Fruit fly (Drosophila melanogaster) whole organism, embryonic: Measurements from ENCODE around the gene atl.

Source experiments
- Abd-B ChIP-seq: fragments of 200-800 bp; sonication (Bioruptor generic); optimal IDR thresholded peaks from 2 replicates; lab custom pipeline; 2018; ENCODE audit warnings: missing biosample characterization, mild to moderate bottlenecking, missing genetic modification characterization, moderate library complexity
- Asciz ChIP-seq: fragments of 200-800 bp; sonication (Bioruptor generic); optimal IDR thresholded peaks from 2 replicates; lab custom pipeline; 2017; ENCODE audit warnings: missing biosample characterization, mild to moderate bottlenecking, missing genetic modification characterization, missing genetic modification reagents
- Bgb ChIP-seq: fragments of 200-800 bp; sonication (Bioruptor generic); IDR thresholded peaks from 2 replicates; pipeline ENCODE4 v1.3.6; 2022; ENCODE audit warnings: missing biosample characterization, missing genetic modification characterization; ENCODE audit not compliant: partially characterized antibody
- CG11247 ChIP-seq: fragments of 200-800 bp; sonication (Bioruptor generic); IDR thresholded peaks from 2 replicates; pipeline ENCODE4 v1.3.6; 2022; ENCODE audit warnings: missing biosample characterization, missing genetic modification characterization
- CG11504 ChIP-seq: fragments of 200-800 bp; sonication (Bioruptor generic); optimal IDR thresholded peaks from 3 replicates; lab custom pipeline; 2019; ENCODE audit warnings: missing biosample characterization, mild to moderate bottlenecking, missing genetic modification characterization, moderate library complexity
- CG1233 ChIP-seq: fragments of 200-800 bp; sonication (Bioruptor generic); optimal IDR thresholded peaks from 4 replicates; lab custom pipeline; 2018; ENCODE audit warnings: missing biosample characterization, mild to moderate bottlenecking, missing genetic modification characterization
- CG12942 ChIP-seq: fragments of 200-800 bp; sonication (Bioruptor generic); optimal IDR thresholded peaks from 3 replicates; lab custom pipeline; 2016; ENCODE audit warnings: missing biosample characterization, missing genetic modification characterization
- CG13123 ChIP-seq: fragments of 200-800 bp; sonication (Bioruptor generic); optimal IDR thresholded peaks from 2 replicates; lab custom pipeline; 2016; ENCODE audit warnings: missing biosample characterization, missing genetic modification characterization
- CG14050 ChIP-seq: fragments of 200-800 bp; sonication (Bioruptor generic); IDR thresholded peaks from 3 replicates; pipeline ENCODE4 v1.3.6; 2022; ENCODE audit warnings: missing biosample characterization, missing genetic modification characterization
- CG14710 ChIP-seq: fragments of 200-800 bp; sonication (Bioruptor generic); optimal IDR thresholded peaks from 3 replicates; lab custom pipeline; 2019; ENCODE audit warnings: missing biosample characterization, mild to moderate bottlenecking, missing genetic modification characterization, moderate library complexity
- CG17186 ChIP-seq: fragments of 200-800 bp; sonication (Bioruptor generic); optimal IDR thresholded peaks from 3 replicates; lab custom pipeline; 2017; ENCODE audit warnings: missing biosample characterization, missing genetic modification reagents, missing genetic modification characterization
- CG2129 ChIP-seq: fragments of 200-800 bp; sonication (Bioruptor generic); IDR thresholded peaks from 2 replicates; pipeline ENCODE4 v1.3.6; 2022; ENCODE audit warnings: missing biosample characterization, missing genetic modification characterization; ENCODE audit not compliant: partially characterized antibody
- CG2678 ChIP-seq: fragments of 200-800 bp; sonication (Bioruptor generic); optimal IDR thresholded peaks from 3 replicates; lab custom pipeline; 2019; ENCODE audit warnings: missing biosample characterization, mild to moderate bottlenecking, missing genetic modification characterization, moderate library complexity
- CG32532 ChIP-seq: fragments of 200-800 bp; sonication (Bioruptor generic); IDR thresholded peaks from 2 replicates; pipeline ENCODE4 v1.3.6; 2022; ENCODE audit warnings: missing biosample characterization, missing genetic modification characterization
- CG3281 ChIP-seq: fragments of 200-800 bp; sonication (Bioruptor generic); optimal IDR thresholded peaks from 3 replicates; lab custom pipeline; 2017; ENCODE audit warnings: missing biosample characterization, mild to moderate bottlenecking, missing genetic modification characterization
- CG33557 ChIP-seq: fragments of 200-800 bp; sonication (Bioruptor generic); optimal IDR thresholded peaks from 2 replicates; lab custom pipeline; 2019; ENCODE audit warnings: missing biosample characterization, mild to moderate bottlenecking, missing genetic modification characterization, moderate library complexity
- CG3995 ChIP-seq: fragments of 200-800 bp; sonication (Bioruptor generic); optimal IDR thresholded peaks from 3 replicates; lab custom pipeline; 2016; ENCODE audit warnings: missing biosample characterization, missing genetic modification characterization
- CG6683 ChIP-seq: fragments of 200-800 bp; sonication (Bioruptor generic); optimal IDR thresholded peaks from 2 replicates; lab custom pipeline; 2017; ENCODE audit warnings: missing biosample characterization, mild to moderate bottlenecking, missing genetic modification characterization, missing genetic modification reagents
- CG7745 ChIP-seq: fragments of 200-800 bp; sonication (Bioruptor generic); optimal IDR thresholded peaks from 2 replicates; lab custom pipeline; 2018; ENCODE audit warnings: missing biosample characterization, mild to moderate bottlenecking, missing genetic modification characterization, moderate library complexity
- CG7839 ChIP-seq: fragments of 200-800 bp; sonication (Bioruptor generic); optimal IDR thresholded peaks from 3 replicates; lab custom pipeline; 2018; ENCODE audit warnings: missing biosample characterization, mild to moderate bottlenecking, missing genetic modification characterization, moderate library complexity
- CHES-1-like ChIP-seq: fragments of 200-800 bp; sonication (Bioruptor generic); optimal IDR thresholded peaks from 2 replicates; lab custom pipeline; 2016; ENCODE audit warnings: missing biosample characterization, missing genetic modification characterization
- CrebB ChIP-seq: fragments of 200-800 bp; sonication (Bioruptor generic); optimal IDR thresholded peaks from 3 replicates; lab custom pipeline; 2018; ENCODE audit warnings: missing biosample characterization, mild to moderate bottlenecking, missing genetic modification characterization
- Dip3 ChIP-seq: fragments of 200-800 bp; sonication (Bioruptor generic); optimal IDR thresholded peaks from 3 replicates; lab custom pipeline; 2016; ENCODE audit warnings: missing biosample characterization, missing genetic modification characterization
- Hr51 ChIP-seq, 2 experiments: fragments of 200-800 bp; sonication (Bioruptor generic); optimal IDR thresholded peaks; 2 replicates in 1 of 2; 3 replicates in 1 of 2; lab custom pipeline; 2016 to 2018; ENCODE audit warnings: missing biosample characterization in 2 of 2, missing genetic modification characterization in 2 of 2, mild to moderate bottlenecking in 1 of 2, moderate library complexity in 1 of 2
- MESR4 ChIP-seq: fragments of 200-800 bp; sonication (Bioruptor generic); optimal IDR thresholded peaks from 2 replicates; lab custom pipeline; 2018; ENCODE audit warnings: missing biosample characterization, mild to moderate bottlenecking, missing genetic modification characterization, moderate library complexity
- Meics ChIP-seq: fragments of 200-800 bp; sonication (Bioruptor generic); optimal IDR thresholded peaks from 2 replicates; lab custom pipeline; 2017; ENCODE audit warnings: missing biosample characterization, mild to moderate bottlenecking, missing genetic modification characterization
- Nf-YC ChIP-seq: fragments of 200-800 bp; optimal IDR thresholded peaks from 3 replicates; lab custom pipeline; 2019; ENCODE audit warnings: missing biosample characterization, mild to moderate bottlenecking, missing genetic modification characterization, moderate library complexity
- Oaz ChIP-seq: fragments of 200-800 bp; sonication (Bioruptor generic); IDR thresholded peaks from 2 replicates; pipeline ENCODE4 v1.3.6; 2022; ENCODE audit warnings: missing biosample characterization, missing genetic modification characterization
- Sry-δ ChIP-seq: fragments of 200-800 bp; sonication (Bioruptor generic); optimal IDR thresholded peaks from 2 replicates; lab custom pipeline; 2016; ENCODE audit warnings: missing biosample characterization, missing genetic modification characterization
- Trl ChIP-seq, 3 experiments: fragments of >200 bp in 2 of 3; fragments of 200-800 bp in 1 of 3; sonication (Bioruptor generic) in 1 of 3; optimal IDR thresholded peaks; 2 replicates in 1 of 3; 3 replicates in 2 of 3; lab custom pipeline; 2016 to 2017; ENCODE audit warnings: missing biosample characterization in 1 of 3, missing genetic modification characterization in 1 of 3
- Vsx1 ChIP-seq: fragments of 200-800 bp; sonication (Bioruptor generic); optimal IDR thresholded peaks from 2 replicates; lab custom pipeline; 2017; ENCODE audit warnings: missing biosample characterization, mild to moderate bottlenecking, missing genetic modification characterization, missing genetic modification reagents
- al ChIP-seq: fragments of 200-800 bp; sonication (Bioruptor generic); IDR thresholded peaks from 2 replicates; pipeline ENCODE4 v1.3.6; 2022; ENCODE audit warnings: missing biosample characterization, missing genetic modification characterization
- ash1 ChIP-seq: fragments of 200-800 bp; sonication (Bioruptor generic); optimal IDR thresholded peaks from 2 replicates; lab custom pipeline; 2018; ENCODE audit warnings: missing biosample characterization, mild to moderate bottlenecking, missing genetic modification characterization
- bbx ChIP-seq: fragments of 200-800 bp; sonication (Bioruptor generic); IDR thresholded peaks from 2 replicates; pipeline ENCODE4 v1.3.6; 2022; ENCODE audit warnings: missing biosample characterization, missing genetic modification characterization; ENCODE audit not compliant: partially characterized antibody
- dpn ChIP-seq, 2 experiments: fragments of 200-800 bp; sonication (Bioruptor generic); optimal IDR thresholded peaks; 3 replicates each; lab custom pipeline; 2016; ENCODE audit warnings: missing biosample characterization in 2 of 2, missing genetic modification characterization in 2 of 2
- ems ChIP-seq: fragments of 200-800 bp; sonication (Bioruptor generic); optimal IDR thresholded peaks from 3 replicates; lab custom pipeline; 2016; ENCODE audit warnings: missing biosample characterization, missing genetic modification characterization
- gem ChIP-seq: fragments of 200-800 bp; sonication (Bioruptor generic); optimal IDR thresholded peaks from 2 replicates; lab custom pipeline; 2019; ENCODE audit warnings: missing biosample characterization, mild to moderate bottlenecking, missing genetic modification characterization, moderate library complexity
- luna ChIP-seq: fragments of 200-800 bp; sonication (Bioruptor generic); optimal IDR thresholded peaks from 2 replicates; lab custom pipeline; 2016; ENCODE audit warnings: missing biosample characterization, missing genetic modification characterization
- mam ChIP-seq: fragments of 200-800 bp; sonication (Bioruptor generic); optimal IDR thresholded peaks from 3 replicates; lab custom pipeline; 2016; ENCODE audit warnings: missing biosample characterization, missing genetic modification characterization
- nmo ChIP-seq: fragments of 200-800 bp; sonication (Bioruptor generic); optimal IDR thresholded peaks from 2 replicates; lab custom pipeline; 2018; ENCODE audit warnings: missing biosample characterization, mild to moderate bottlenecking, missing genetic modification characterization, moderate library complexity
- org-1 ChIP-seq: fragments of 200-800 bp; sonication (Bioruptor generic); optimal IDR thresholded peaks from 2 replicates; lab custom pipeline; 2017; ENCODE audit warnings: missing biosample characterization, missing genetic modification characterization
- peb ChIP-seq: fragments of 200-800 bp; sonication (Bioruptor generic); IDR thresholded peaks from 2 replicates; pipeline ENCODE4 v1.3.6; 2022; ENCODE audit warnings: missing biosample characterization, missing genetic modification characterization
- ranshi ChIP-seq: fragments of 200-800 bp; sonication (Bioruptor generic); IDR thresholded peaks from 2 replicates; pipeline ENCODE4 v1.3.6; 2022; ENCODE audit warnings: missing biosample characterization, missing genetic modification characterization
- row ChIP-seq: fragments of 200-800 bp; sonication (Bioruptor generic); IDR thresholded peaks from 3 replicates; pipeline ENCODE4 v1.3.6; 2022; ENCODE audit warnings: missing biosample characterization, missing genetic modification characterization
- sob ChIP-seq: fragments of 200-800 bp; sonication (Bioruptor generic); IDR thresholded peaks from 2 replicates; pipeline ENCODE4 v1.3.6; 2022; ENCODE audit warnings: missing biosample characterization, missing genetic modification characterization
- stwl ChIP-seq: fragments of 200-800 bp; sonication (Bioruptor generic); optimal IDR thresholded peaks from 3 replicates; lab custom pipeline; 2018; ENCODE audit warnings: missing biosample characterization, mild to moderate bottlenecking, missing genetic modification characterization, moderate library complexity
- tgo ChIP-seq: fragments of 200-800 bp; sonication (Bioruptor generic); IDR thresholded peaks from 3 replicates; pipeline ENCODE4 v1.3.6; 2022; ENCODE audit warnings: missing biosample characterization, missing genetic modification characterization
- vfl ChIP-seq: fragments of 200-800 bp; sonication (Bioruptor generic); optimal IDR thresholded peaks from 2 replicates; lab custom pipeline; 2016; ENCODE audit warnings: missing biosample characterization, missing genetic modification characterization
- wor ChIP-seq: fragments of 200-800 bp; sonication (Bioruptor generic); IDR thresholded peaks from 2 replicates; pipeline ENCODE4 v1.3.6; 2022; ENCODE audit warnings: missing biosample characterization, missing genetic modification characterization

The atl gene

DNA sequence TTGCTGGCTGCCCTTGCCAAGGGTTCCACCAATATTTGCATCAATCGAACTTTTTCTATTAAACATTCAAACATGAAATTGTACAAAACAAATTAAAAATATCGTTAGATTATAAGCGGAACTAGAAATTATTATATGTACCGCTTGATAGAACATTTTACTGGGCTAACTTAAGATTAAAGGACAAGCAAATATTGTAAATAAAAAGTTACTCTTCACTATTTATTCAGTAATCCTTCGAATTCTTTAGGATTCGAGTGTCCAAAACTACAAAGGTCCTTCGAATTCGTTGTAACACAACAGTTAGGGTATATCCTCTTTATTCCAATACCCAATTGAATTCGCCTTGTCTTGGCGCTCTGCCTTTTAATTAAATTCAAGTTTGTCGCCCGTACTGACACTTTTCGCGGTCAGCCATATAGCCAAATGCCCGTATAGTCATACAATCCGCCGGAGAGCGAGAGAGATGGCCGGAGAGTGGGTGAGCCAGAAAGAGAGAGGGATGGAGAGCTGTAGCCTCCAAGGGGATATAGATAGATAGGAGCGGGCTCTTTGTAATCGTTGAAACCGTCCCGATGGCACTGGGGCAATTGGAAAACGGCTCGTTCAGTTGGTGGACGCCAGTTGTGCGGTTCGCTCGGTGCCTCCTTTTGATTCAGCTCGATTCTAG, 42.2 kb downstream of the atl start (continued):
- TF ChIP-seq Oaz (GFP tag; lab: Robert Waterston, UW) (no peak), stwl (tag; lab: Kevin White, UChicago) (no peak), CG2129 (GFP tag; lab: Robert Waterston, UW) (no peak), ash1 (GFP tag; lab: Kevin White, UChicago) (no peak), CG3281 (GFP tag; lab: Kevin White, UChicago) (no peak), row (GFP tag; lab: Robert Waterston, UW) (0 out of 3 replicates have a peak, but pooled peaks have one; percentile 13), CG14710 (tag; lab: Kevin White, UChicago) (no peak), tgo (no peak), org-1 (GFP tag; lab: Kevin White, UChicago) (no peak), CG17186 (GFP tag; lab: Kevin White, UChicago) (no peak), al (no peak), Hr51 (GFP tag; optimal IDR thresholded peaks at IDR 0.05; lab: Kevin White, UChicago) (peak in 1 of 2 experiments; percentile 29), gem (peak; percentile 20), CrebB (tag; lab: Kevin White, UChicago) (no peak), Abd-B (no peak), MESR4 (no peak), CG12942 (GFP tag; lab: Kevin White, UChicago) (no peak), CG33557 (GFP tag; lab: Kevin White, UChicago) (no peak), CG7745 (tag; lab: Kevin White, UChicago) (no peak), wor (GFP tag; lab: Robert Waterston, UW) (no peak), CG32532 (GFP tag; lab: Robert Waterston, UW) (peak; percentile 32; the same call in 1 of the 2 replicates), bbx (GFP tag; lab: Robert Waterston, UW) (no peak), CG14050 (GFP tag; lab: Robert Waterston, UW) (no peak), Dip3 (GFP tag; lab: Kevin White, UChicago) (no peak), CG6683 (GFP tag; lab: Kevin White, UChicago) (no peak), mam (GFP tag; lab: Kevin White, UChicago) (no peak), Sry-δ (GFP tag; lab: Kevin White, UChicago) (no peak), dpn (GFP tag; optimal IDR thresholded peaks at IDR 0.05; lab: Kevin White, UChicago) (peak in 1 of 2 experiments; percentile 17), Bgb (GFP tag; lab: Robert Waterston, UW) (no peak), peb (GFP tag; lab: Robert Waterston, UW) (no peak), CG11247 (no peak), vfl (GFP tag; lab: Kevin White, UChicago) (no peak), Asciz (no peak), ems (GFP tag; lab: Kevin White, UChicago) (no peak), CG11504 (tag; lab: Kevin White, UChicago) (peak; percentile 8), Trl (optimal IDR thresholded peaks at IDR 0.05; lab: Kevin White, UChicago) (peak; percentile 31 to 57), Trl (GFP tag; optimal IDR thresholded peaks at IDR 0.05; lab: Kevin White, UChicago) (no peak), CG1233 (no peak), CG13123 (no peak), ranshi (GFP tag; lab: Robert Waterston, UW) (no peak), CHES-1-like (GFP tag; lab: Kevin White, UChicago) (no peak), CG3995 (GFP tag; lab: Kevin White, UChicago) (no peak), Meics (peak; percentile 60), CG2678 (tag; lab: Kevin White, UChicago) (peak; percentile 60), luna (no peak), sob (GFP tag; lab: Robert Waterston, UW) (0 out of 2 replicates have a peak, but pooled peaks have one; percentile 10), Nf-YC (peak; percentile 35), CG7839 (tag; lab: Kevin White, UChicago) (peak; percentile 32), nmo (peak; percentile 24), Vsx1 (GFP tag; lab: Kevin White, UChicago) (no peak)
